Worm (Caenorhabditis elegans) whole organism, L2 larva: ENCODE data around the gene cyp-35A3.

Source experiments
- ZK546.5 ChIP-seq: sonication (generic microtip); optimal IDR thresholded peaks from 2 replicates; lab custom pipeline; 2017; ENCODE audit warnings: missing biosample characterization, missing genetic modification characterization
- alr-1 ChIP-seq: fragments of 150-350 bp; optimal IDR thresholded peaks from 2 replicates; lab custom pipeline; 2014; ENCODE audit warnings: missing biosample characterization, missing genetic modification characterization
- ama-1 ChIP-seq: fragments of 150-350 bp; optimal IDR thresholded peaks from 2 replicates; lab custom pipeline; 2018; ENCODE audit warnings: inconsistent platforms
- egl-27 ChIP-seq: sonication (generic microtip); optimal IDR thresholded peaks from 3 replicates; lab custom pipeline; 2017; ENCODE audit warnings: missing biosample characterization, missing genetic modification reagents, missing genetic modification characterization
- elt-1 ChIP-seq: fragments of 150-350 bp; optimal IDR thresholded peaks from 2 replicates; lab custom pipeline; 2014; ENCODE audit warnings: missing biosample characterization, missing genetic modification characterization
- elt-3 ChIP-seq: sonication (generic microtip); optimal IDR thresholded peaks from 2 replicates; lab custom pipeline; 2017; ENCODE audit warnings: missing biosample characterization, missing genetic modification characterization
- fos-1 ChIP-seq: fragments of 150-350 bp; optimal IDR thresholded peaks from 2 replicates; lab custom pipeline; 2014; ENCODE audit warnings: missing biosample characterization, missing genetic modification characterization
- nhr-11 ChIP-seq: fragments of 150-350 bp; optimal IDR thresholded peaks from 2 replicates; lab custom pipeline; 2014; ENCODE audit warnings: missing biosample characterization, missing genetic modification characterization
- nhr-12 ChIP-seq: fragments of 150-350 bp; optimal IDR thresholded peaks from 2 replicates; lab custom pipeline; 2014; ENCODE audit warnings: missing biosample characterization, missing genetic modification characterization
- nhr-6 ChIP-seq: fragments of 150-350 bp; optimal IDR thresholded peaks from 2 replicates; lab custom pipeline; 2014; ENCODE audit warnings: missing biosample characterization, missing genetic modification characterization
- nhr-77 ChIP-seq: fragments of 150-350 bp; optimal IDR thresholded peaks from 2 replicates; lab custom pipeline; 2014; ENCODE audit warnings: missing biosample characterization, missing genetic modification characterization
- snpc-4 ChIP-seq: fragments of 150-350 bp; optimal IDR thresholded peaks from 2 replicates; lab custom pipeline; 2014; ENCODE audit warnings: missing biosample characterization, missing genetic modification characterization
- unc-62 ChIP-seq: fragments of 150-350 bp; optimal IDR thresholded peaks from 2 replicates; lab custom pipeline; 2014; ENCODE audit warnings: missing biosample characterization, missing genetic modification reagents, missing genetic modification characterization

- TF ChIP-seq egl-27 (no peak), nhr-77 (no peak), nhr-11 (tag; lab: Kevin White, UChicago) (no peak), unc-62 (GFP tag; lab: Kevin White, UChicago) (no peak), nhr-12 (tag; lab: Kevin White, UChicago) (no peak), ZK546.5 (no peak), snpc-4 (tag; lab: Kevin White, UChicago) (no peak), alr-1 (tag; lab: Kevin White, UChicago) (no peak), nhr-6 (tag; lab: Kevin White, UChicago) (no peak), fos-1 (tag; lab: Kevin White, UChicago) (no peak), elt-3 (no peak), ama-1 (lab: Kevin White, UChicago) (no peak), elt-1 (no peak)
Measured at ce11 chrV:4046122-4046521, 23.7 kb downstream of the cyp-35A3 start, which contains the start of gene phat-7.
